Fruit fly (Drosophila melanogaster) Kc167 (cell line): ENCODE results near the gene CG9263.

Experiments
- Myc ChIP-seq: fragments of >200 bp; optimal IDR thresholded peaks from 2 replicates; lab custom pipeline; 2017; ENCODE audit warnings: missing external identifiers
- Sin3A ChIP-seq: fragments of >200 bp; optimal IDR thresholded peaks from 2 replicates; lab custom pipeline; 2018; ENCODE audit warnings: missing external identifiers
- h ChIP-seq: fragments of >200 bp; optimal IDR thresholded peaks from 3 replicates; lab custom pipeline; 2018; ENCODE audit warnings: missing external identifiers
- insv ChIP-seq: fragments of >200 bp; optimal IDR thresholded peaks from 3 replicates; lab custom pipeline; 2018; ENCODE audit warnings: missing external identifiers
- psq ChIP-seq: fragments of >200 bp; optimal IDR thresholded peaks from 2 replicates; lab custom pipeline; 2017; ENCODE audit warnings: missing external identifiers
- ttk ChIP-seq: sonication (Bioruptor generic); optimal IDR thresholded peaks from 2 replicates; lab custom pipeline; 2017; ENCODE audit warnings: missing external identifiers

- TF ChIP-seq Myc (lab: Kevin White, UChicago) (no peak), psq (lab: Kevin White, UChicago) (no peak), h (no peak), insv (lab: Kevin White, UChicago) (no peak), ttk (no peak), Sin3A (lab: Kevin White, UChicago) (no peak)
Observed at dm6 chr2L:13514945-13515687, 27.3 kb downstream of the CG9263 start.
